Worm (Caenorhabditis elegans) whole organism, L2 larva: Measurements from ENCODE around the gene Y62H9A.8.

Experiments
- R02D3.7 ChIP-seq: fragments of 150-350 bp; optimal IDR thresholded peaks from 2 replicates; lab custom pipeline; 2014; ENCODE audit warnings: missing biosample characterization, missing genetic modification characterization
- Y55F3AM.14 ChIP-seq: fragments of 200-800 bp; sonication (Bioruptor generic); optimal IDR thresholded peaks from 2 replicates; lab custom pipeline; 2018; ENCODE audit warnings: mild to moderate bottlenecking, missing genetic modification characterization, missing compliant biosample characterization
- alr-1 ChIP-seq: fragments of 150-350 bp; optimal IDR thresholded peaks from 2 replicates; lab custom pipeline; 2014; ENCODE audit warnings: missing biosample characterization, missing genetic modification characterization
- aly-2 ChIP-seq: fragments of 150-350 bp; optimal IDR thresholded peaks from 2 replicates; lab custom pipeline; 2014; ENCODE audit warnings: missing biosample characterization, missing genetic modification characterization
- ama-1 ChIP-seq: fragments of 150-350 bp; optimal IDR thresholded peaks from 2 replicates; lab custom pipeline; 2018; ENCODE audit warnings: inconsistent platforms
- blmp-1 ChIP-seq: sonication (generic microtip); optimal IDR thresholded peaks from 2 replicates; lab custom pipeline; 2017; ENCODE audit warnings: missing genetic modification characterization, mild to moderate bottlenecking, missing compliant biosample characterization, antibody characterized with exemption, moderate library complexity; ENCODE audit not compliant: insufficient read depth
- ceh-16 ChIP-seq: fragments of 150-350 bp; optimal IDR thresholded peaks from 2 replicates; lab custom pipeline; 2014; ENCODE audit warnings: missing biosample characterization, missing genetic modification characterization
- ceh-82 ChIP-seq: fragments of 150-350 bp; optimal IDR thresholded peaks from 2 replicates; lab custom pipeline; 2014; ENCODE audit warnings: missing biosample characterization, missing genetic modification characterization
- crh-2 ChIP-seq: sonication (generic microtip); optimal IDR thresholded peaks from 2 replicates; lab custom pipeline; 2017; ENCODE audit warnings: missing biosample characterization, missing genetic modification characterization
- dmd-4 ChIP-seq: sonication (generic microtip); optimal IDR thresholded peaks from 2 replicates; lab custom pipeline; 2017; ENCODE audit warnings: missing biosample characterization, missing genetic modification characterization
- egl-27 ChIP-seq: sonication (generic microtip); optimal IDR thresholded peaks from 3 replicates; lab custom pipeline; 2017; ENCODE audit warnings: missing biosample characterization, missing genetic modification reagents, missing genetic modification characterization
- elt-1 ChIP-seq: fragments of 150-350 bp; optimal IDR thresholded peaks from 2 replicates; lab custom pipeline; 2014; ENCODE audit warnings: missing biosample characterization, missing genetic modification characterization
- elt-3 ChIP-seq: sonication (generic microtip); optimal IDR thresholded peaks from 2 replicates; lab custom pipeline; 2017; ENCODE audit warnings: missing biosample characterization, missing genetic modification characterization
- fos-1 ChIP-seq: fragments of 150-350 bp; optimal IDR thresholded peaks from 2 replicates; lab custom pipeline; 2014; ENCODE audit warnings: missing biosample characterization, missing genetic modification characterization
- gmeb-1 ChIP-seq: fragments of 150-350 bp; optimal IDR thresholded peaks from 2 replicates; lab custom pipeline; 2014; ENCODE audit warnings: missing biosample characterization, missing genetic modification characterization
- lin-13 ChIP-seq: fragments of 150-350 bp; optimal IDR thresholded peaks from 2 replicates; lab custom pipeline; 2014; ENCODE audit warnings: missing biosample characterization, missing genetic modification reagents, missing genetic modification characterization
- lin-39 ChIP-seq: fragments of 150-350 bp; optimal IDR thresholded peaks from 2 replicates; lab custom pipeline; 2014; ENCODE audit warnings: missing biosample characterization, missing genetic modification reagents, missing genetic modification characterization
- lsy-2 ChIP-seq, 2 experiments: fragments of 150-350 bp in 1 of 2; sonication (generic microtip) in 1 of 2; optimal IDR thresholded peaks; 2 replicates each; lab custom pipeline; 2014 to 2017; ENCODE audit warnings: missing biosample characterization in 2 of 2, missing genetic modification characterization in 2 of 2
- mab-5 ChIP-seq: fragments of 150-350 bp; optimal IDR thresholded peaks from 2 replicates; lab custom pipeline; 2014; ENCODE audit warnings: missing biosample characterization, missing genetic modification characterization
- mbf-1 ChIP-seq: sonication (generic microtip); optimal IDR thresholded peaks from 2 replicates; lab custom pipeline; 2017; ENCODE audit warnings: missing biosample characterization, missing genetic modification characterization
- mdl-1 ChIP-seq, 2 experiments: fragments of 150-350 bp in 1 of 2; sonication (generic microtip) in 1 of 2; optimal IDR thresholded peaks; 2 replicates each; lab custom pipeline; 2017; ENCODE audit warnings: missing biosample characterization in 2 of 2, missing genetic modification characterization in 2 of 2
- nhr-10 ChIP-seq: sonication (generic microtip); optimal IDR thresholded peaks from 2 replicates; lab custom pipeline; 2017; ENCODE audit warnings: missing biosample characterization, missing genetic modification characterization
- nhr-11 ChIP-seq: fragments of 150-350 bp; optimal IDR thresholded peaks from 2 replicates; lab custom pipeline; 2014; ENCODE audit warnings: missing biosample characterization, missing genetic modification characterization
- nhr-12 ChIP-seq: fragments of 150-350 bp; optimal IDR thresholded peaks from 2 replicates; lab custom pipeline; 2014; ENCODE audit warnings: missing biosample characterization, missing genetic modification characterization
- nhr-129 ChIP-seq: fragments of 150-350 bp; optimal IDR thresholded peaks from 2 replicates; lab custom pipeline; 2014; ENCODE audit warnings: missing biosample characterization, missing genetic modification characterization
- nhr-21 ChIP-seq: fragments of 150-350 bp; optimal IDR thresholded peaks from 2 replicates; lab custom pipeline; 2014; ENCODE audit warnings: missing biosample characterization, missing genetic modification characterization
- nhr-23 ChIP-seq: fragments of 150-350 bp; optimal IDR thresholded peaks from 2 replicates; lab custom pipeline; 2014; ENCODE audit warnings: missing biosample characterization, missing genetic modification reagents, missing genetic modification characterization
- nhr-237 ChIP-seq: fragments of 150-350 bp; optimal IDR thresholded peaks from 2 replicates; lab custom pipeline; 2014; ENCODE audit warnings: missing biosample characterization, missing genetic modification characterization
- nhr-25 ChIP-seq: fragments of 150-350 bp; sonication (generic microtip); optimal IDR thresholded peaks from 3 replicates; lab custom pipeline; 2014; ENCODE audit warnings: missing biosample characterization, missing genetic modification characterization
- nhr-6 ChIP-seq: fragments of 150-350 bp; optimal IDR thresholded peaks from 2 replicates; lab custom pipeline; 2014; ENCODE audit warnings: missing biosample characterization, missing genetic modification characterization
- nhr-77 ChIP-seq: fragments of 150-350 bp; optimal IDR thresholded peaks from 2 replicates; lab custom pipeline; 2014; ENCODE audit warnings: missing biosample characterization, missing genetic modification characterization
- peb-1 ChIP-seq: fragments of 150-350 bp; optimal IDR thresholded peaks from 2 replicates; lab custom pipeline; 2014; ENCODE audit warnings: missing biosample characterization, missing genetic modification characterization
- sem-4 ChIP-seq: fragments of 150-350 bp; optimal IDR thresholded peaks from 2 replicates; lab custom pipeline; 2014; ENCODE audit warnings: missing biosample characterization, missing genetic modification reagents, missing genetic modification characterization
- sma-9 ChIP-seq, 2 experiments: fragments of 150-350 bp in 1 of 2; sonication (generic microtip) in 1 of 2; optimal IDR thresholded peaks; 2 replicates each; lab custom pipeline; 2014 to 2016; ENCODE audit warnings: missing genetic modification characterization in 2 of 2, mild to moderate bottlenecking in 1 of 2, missing biosample characterization in 1 of 2, missing compliant biosample characterization in 1 of 2, missing genetic modification reagents in 1 of 2, moderate library complexity in 1 of 2
- snpc-4 ChIP-seq: fragments of 150-350 bp; optimal IDR thresholded peaks from 2 replicates; lab custom pipeline; 2014; ENCODE audit warnings: missing biosample characterization, missing genetic modification characterization
- unc-39 ChIP-seq: fragments of 150-350 bp; optimal IDR thresholded peaks from 2 replicates; lab custom pipeline; 2014; ENCODE audit warnings: missing biosample characterization, missing genetic modification characterization
- unc-55 ChIP-seq: fragments of 150-350 bp; sonication (generic microtip); optimal IDR thresholded peaks from 3 replicates; lab custom pipeline; 2014; ENCODE audit warnings: missing biosample characterization, missing genetic modification reagents, missing genetic modification characterization
- unc-62 ChIP-seq: fragments of 150-350 bp; optimal IDR thresholded peaks from 2 replicates; lab custom pipeline; 2014; ENCODE audit warnings: missing biosample characterization, missing genetic modification reagents, missing genetic modification characterization
- zag-1 ChIP-seq: fragments of 150-350 bp; optimal IDR thresholded peaks from 2 replicates; lab custom pipeline; 2014; ENCODE audit warnings: missing biosample characterization, missing genetic modification characterization
- ztf-1 ChIP-seq: fragments of 200-800 bp; sonication (Bioruptor generic); conservative IDR thresholded peaks from 2 replicates; pipeline ENCODE4 v1.3.6; 2022; ENCODE audit warnings: missing genetic modification characterization, missing compliant biosample characterization
- ztf-4 ChIP-seq: fragments of 150-350 bp; optimal IDR thresholded peaks from 2 replicates; lab custom pipeline; 2014; ENCODE audit warnings: missing biosample characterization, missing genetic modification characterization

The Y62H9A.8 gene

DNA sequence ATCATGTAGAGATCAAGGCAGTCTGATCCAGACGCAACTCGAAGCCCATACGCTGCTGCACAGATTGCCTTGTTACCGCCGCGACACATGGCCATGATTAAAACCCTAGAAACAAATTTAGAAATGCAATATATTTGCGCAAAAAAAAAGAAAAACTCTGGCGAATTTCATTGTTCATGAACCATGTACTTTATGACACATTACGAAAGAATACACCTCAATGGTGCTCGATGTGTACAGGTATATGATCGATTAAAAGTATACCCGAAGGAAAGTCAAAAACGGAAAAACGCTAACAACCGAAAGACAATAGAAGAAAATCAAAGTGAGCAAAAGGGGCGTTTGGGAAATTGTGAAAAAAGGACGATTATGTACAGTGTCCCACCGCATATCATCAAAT is at the start of gene Y62H9A.8:
TSS of gene Y62H9A.8 (minus strand) at position 101 of the 400 bp plus-strand sequence.
- no peak for TF ChIP-seq nhr-10 (tag; lab: Kevin White, UChicago)
- no peak for TF ChIP-seq nhr-25 (tag; lab: Kevin White, UChicago)
- TF ChIP-seq nhr-11 (tag; lab: Kevin White, UChicago): no peak
- no peak for TF ChIP-seq nhr-21
- no peak for TF ChIP-seq mbf-1 (tag; lab: Kevin White, UChicago)
- TF ChIP-seq elt-3 (tag; lab: Kevin White, UChicago): no peak
- TF ChIP-seq sma-9 (GFP tag; optimal IDR thresholded peaks at IDR 0.05; lab: Kevin White, UChicago): no peak
- no peak for TF ChIP-seq sma-9 (tag; optimal IDR thresholded peaks at IDR 0.05; lab: Kevin White, UChicago)
- no peak for TF ChIP-seq egl-27 (tag; lab: Kevin White, UChicago)
- no peak for TF ChIP-seq crh-2 (tag; lab: Kevin White, UChicago)

DNA sequence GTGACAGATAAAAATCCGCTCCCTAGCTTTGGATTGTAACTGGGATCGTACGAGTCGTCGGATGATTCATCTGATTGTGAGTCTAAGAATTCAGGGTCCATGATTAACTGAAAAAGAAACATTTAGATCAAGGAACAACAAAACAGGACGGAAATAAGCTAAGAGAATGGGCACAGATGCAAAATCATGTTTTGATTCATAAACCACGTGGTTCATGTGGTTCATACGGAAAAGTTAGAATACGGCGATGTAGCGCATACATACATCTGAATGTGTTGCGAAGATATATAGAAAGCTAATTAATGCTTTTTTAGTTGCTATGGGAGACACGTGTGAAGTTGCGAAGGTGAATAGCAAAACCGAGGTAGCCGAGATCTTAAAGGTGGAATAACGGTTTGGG is 49.7 kb upstream of the Y62H9A.8 start, which contains the start of gene F55G7.3:
TSS of gene F55G7.3 (minus strand) at position 101 of the 400 bp plus-strand sequence.
- TF ChIP-seq lin-39 (tag; lab: Kevin White, UChicago): no peak
- no peak for TF ChIP-seq peb-1 (tag; lab: Kevin White, UChicago)
- TF ChIP-seq aly-2 (tag; lab: Kevin White, UChicago): no peak
- no peak for TF ChIP-seq nhr-6 (tag; lab: Kevin White, UChicago)
- TF ChIP-seq ama-1 (lab: Kevin White, UChicago): no peak
- TF ChIP-seq nhr-11 (tag; lab: Kevin White, UChicago): no peak
- no peak for TF ChIP-seq unc-62 (GFP tag; lab: Kevin White, UChicago)
- no peak for TF ChIP-seq ceh-16 (tag; lab: Kevin White, UChicago)
- no peak for TF ChIP-seq ceh-82 (tag; lab: Kevin White, UChicago)
- TF ChIP-seq elt-3 (tag; lab: Kevin White, UChicago): no peak
- no peak for TF ChIP-seq nhr-21
- TF ChIP-seq nhr-237 (tag; lab: Kevin White, UChicago): no peak
- TF ChIP-seq Y55F3AM.14 (GFP tag; lab: Kevin White, UChicago): no peak
- TF ChIP-seq nhr-12: no peak
- no peak for TF ChIP-seq lsy-2 (tag; optimal IDR thresholded peaks at IDR 0.05; lab: Kevin White, UChicago)
- no peak for TF ChIP-seq mbf-1 (tag; lab: Kevin White, UChicago)
- TF ChIP-seq ztf-4 (tag; lab: Kevin White, UChicago): no peak

DNA sequence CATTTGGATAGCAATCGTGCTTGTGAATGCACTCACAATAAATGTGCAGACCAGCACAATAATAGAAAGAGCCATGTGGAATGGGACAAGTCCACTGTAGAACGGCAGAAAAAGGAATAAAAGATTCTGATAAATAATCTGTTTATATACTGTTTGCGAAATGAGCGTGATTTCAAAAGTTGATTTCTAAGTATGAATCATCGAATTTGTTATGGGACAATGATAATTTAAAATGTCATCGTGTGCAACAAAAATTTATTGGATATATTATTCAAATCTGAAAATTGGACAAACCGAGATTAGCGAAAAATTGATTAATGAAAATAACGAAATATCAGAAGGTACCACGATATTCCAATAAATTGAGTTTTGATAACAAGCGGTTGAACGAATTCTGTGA is 46.6 kb upstream of the Y62H9A.8 start, which contains the start of gene F55G7.5:
TSS of gene F55G7.5 (minus strand) at position 101 of the 400 bp plus-strand sequence.
- TF ChIP-seq ceh-82 (tag; lab: Kevin White, UChicago): no peak
- TF ChIP-seq R02D3.7 (tag; lab: Kevin White, UChicago): no peak
- no peak for TF ChIP-seq Y55F3AM.14 (GFP tag; lab: Kevin White, UChicago)
- no peak for TF ChIP-seq egl-27 (tag; lab: Kevin White, UChicago)
- TF ChIP-seq unc-62 (GFP tag; lab: Kevin White, UChicago): no peak
- TF ChIP-seq zag-1 (tag; lab: Kevin White, UChicago): no peak
- TF ChIP-seq nhr-21: no peak
- no peak for TF ChIP-seq nhr-11 (tag; lab: Kevin White, UChicago)
- TF ChIP-seq mdl-1 (tag; optimal IDR thresholded peaks at IDR 0.05; lab: Kevin White, UChicago): no peak
- no peak for TF ChIP-seq ztf-4 (tag; lab: Kevin White, UChicago)
- no peak for TF ChIP-seq mbf-1 (tag; lab: Kevin White, UChicago)
- no peak for TF ChIP-seq dmd-4 (tag; lab: Kevin White, UChicago)
- TF ChIP-seq nhr-23 (tag; lab: Kevin White, UChicago): no peak
- TF ChIP-seq nhr-77 (tag; lab: Kevin White, UChicago): no peak
- no peak for TF ChIP-seq ztf-1 (GFP tag; lab: Robert Waterston, UW)
- no peak for TF ChIP-seq elt-3 (tag; lab: Kevin White, UChicago)
- no peak for TF ChIP-seq nhr-25 (tag; lab: Kevin White, UChicago)

DNA sequence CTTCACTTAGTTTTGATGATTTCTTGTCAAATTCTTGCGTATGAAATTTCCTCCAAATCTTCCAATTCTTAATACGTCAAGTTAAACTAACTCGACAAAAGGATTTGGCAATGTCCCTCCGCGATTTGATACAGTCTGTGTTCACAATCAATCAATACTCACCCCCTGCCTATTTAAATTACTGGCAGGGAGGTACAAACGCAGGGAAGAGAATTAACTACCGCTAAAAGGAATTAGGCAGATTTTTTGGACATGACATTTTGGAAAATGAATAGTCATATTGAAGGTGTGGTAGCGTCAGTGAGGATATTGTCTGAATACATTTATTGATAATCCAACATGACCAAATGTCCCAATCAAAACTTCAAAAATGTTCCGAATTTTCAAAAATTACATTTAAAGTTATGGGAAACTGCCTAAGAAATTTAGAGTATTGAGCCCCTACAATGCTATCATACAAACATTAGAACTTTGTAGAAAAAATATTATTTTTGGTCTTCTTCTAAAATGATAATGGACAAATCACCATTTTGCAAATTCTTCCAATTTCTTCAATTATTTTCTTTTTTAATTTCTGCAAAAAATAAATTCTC is 45.2 kb upstream of the Y62H9A.8 start:
- TF ChIP-seq nhr-129 (peak; percentile 100), nhr-25 (tag; lab: Kevin White, UChicago) (peak; percentile 98), nhr-21 (peak; percentile 100), crh-2 (tag; lab: Kevin White, UChicago) (peak; percentile 99), R02D3.7 (tag; lab: Kevin White, UChicago) (peak; percentile 78), ztf-4 (tag; lab: Kevin White, UChicago) (peak; percentile 91), nhr-77 (tag; lab: Kevin White, UChicago) (peak; percentile 98), elt-1 (no peak), lsy-2 (tag; optimal IDR thresholded peaks at IDR 0.05; lab: Kevin White, UChicago) (peak; percentile 95 to 97), unc-55 (peak; percentile 99), nhr-10 (tag; lab: Kevin White, UChicago) (peak; percentile 99), mdl-1 (tag; optimal IDR thresholded peaks at IDR 0.05; lab: Kevin White, UChicago) (peak; percentile 90 to 92), snpc-4 (tag; lab: Kevin White, UChicago) (peak; percentile 91), gmeb-1 (tag; lab: Kevin White, UChicago) (peak; percentile 97), ztf-1 (GFP tag; lab: Robert Waterston, UW) (0 out of 2 replicates have a peak, but pooled peaks have one; percentile 55), ama-1 (lab: Kevin White, UChicago) (peak; percentile 51), nhr-11 (tag; lab: Kevin White, UChicago) (peak; percentile 62), sem-4 (tag; lab: Kevin White, UChicago) (peak; percentile 97), nhr-6 (tag; lab: Kevin White, UChicago) (peak; percentile 99), unc-39 (peak; percentile 89), mab-5 (tag; lab: Kevin White, UChicago) (peak; percentile 98), elt-3 (tag; lab: Kevin White, UChicago) (peak; percentile 77), aly-2 (tag; lab: Kevin White, UChicago) (no peak), fos-1 (tag; lab: Kevin White, UChicago) (peak; percentile 98), nhr-12 (peak; percentile 70), alr-1 (tag; lab: Kevin White, UChicago) (no peak), lin-13 (peak; percentile 99), blmp-1 (tag; lab: Kevin White, UChicago) (peak; percentile 93), peb-1 (tag; lab: Kevin White, UChicago) (no peak)
